Fruit fly (Drosophila melanogaster): ENCODE measurements around the gene CG11670.

CG11670 gene

DNA sequence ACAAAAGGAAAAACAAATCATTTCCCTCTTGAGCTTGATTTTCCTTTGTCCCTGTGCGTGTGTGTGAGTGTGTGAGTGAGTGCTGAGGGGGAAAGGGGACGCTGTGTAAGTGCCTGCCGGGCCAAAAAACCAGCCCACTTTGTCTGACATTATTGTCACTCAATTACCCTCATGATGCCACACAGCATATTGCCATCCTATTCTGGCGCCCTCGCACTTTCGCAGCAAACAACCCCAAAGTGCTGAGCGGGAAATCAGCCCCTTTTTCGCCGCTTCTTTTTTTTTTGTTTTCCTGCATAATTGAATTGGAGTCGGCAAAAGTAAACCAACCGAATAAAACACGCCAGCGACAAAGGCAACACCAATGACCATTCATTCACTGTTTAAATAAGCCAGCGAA lies 33.9 kb downstream of the CG11670 start:
- TF ChIP-seq CG7045 (GFP tag; optimal IDR thresholded peaks at IDR 0.05) (no peak), CG11617 (GFP tag; optimal IDR thresholded peaks at IDR 0.05) (no peak), CG14711 (tag; optimal IDR thresholded peaks at IDR 0.05) (no peak), CG5204 (GFP tag; optimal IDR thresholded peaks at IDR 0.05) (no peak), bab1 (GFP tag; optimal IDR thresholded peaks at IDR 0.05) (no peak), CG12768 (GFP tag; optimal IDR thresholded peaks at IDR 0.05) (no peak), kay (GFP tag; ENCODE audit: borderline replicate concordance) (no peak), tj (GFP tag; optimal IDR thresholded peaks at IDR 0.05) (no peak), Hr96 (GFP tag; optimal IDR thresholded peaks at IDR 0.05) (no peak), pad (GFP tag; optimal IDR thresholded peaks at IDR 0.05) (no peak), Clk (GFP tag; optimal IDR thresholded peaks at IDR 0.05) (no peak), Crg-1 (GFP tag; optimal IDR thresholded peaks at IDR 0.05) (no peak), cnc (optimal IDR thresholded peaks at IDR 0.05) (no peak), CG33017 (tag; optimal IDR thresholded peaks at IDR 0.05) (no peak), CG7101 (tag; optimal IDR thresholded peaks at IDR 0.05) (no peak)

DNA sequence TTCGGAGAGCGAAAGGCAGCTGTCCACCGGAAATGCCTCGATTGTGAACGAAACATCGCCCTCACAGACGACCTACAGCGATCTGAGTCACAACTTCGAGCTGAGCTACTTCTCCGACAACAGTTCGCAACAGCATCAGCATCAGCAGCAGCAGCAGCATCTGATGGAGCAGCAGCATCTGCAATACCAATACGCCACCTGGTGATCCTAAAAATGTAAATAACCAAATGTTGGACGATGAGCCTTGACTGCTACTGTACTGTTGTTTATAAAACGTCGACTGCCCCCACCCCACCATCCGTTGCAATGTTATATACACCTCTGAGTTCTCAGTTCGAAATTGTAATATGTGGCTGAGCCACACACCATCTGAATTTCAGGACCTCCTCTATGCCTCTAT lies 35.4 kb downstream of the CG11670 start:
- no peak for TF ChIP-seq pad (GFP tag; optimal IDR thresholded peaks at IDR 0.05)
- TF ChIP-seq ovo (GFP tag; optimal IDR thresholded peaks at IDR 0.05): no peak
- no peak for TF ChIP-seq Hr96 (GFP tag; optimal IDR thresholded peaks at IDR 0.05)
- TF ChIP-seq CG5204 (GFP tag; optimal IDR thresholded peaks at IDR 0.05): no peak
- TF ChIP-seq bab1 (GFP tag; optimal IDR thresholded peaks at IDR 0.05): no peak
- no peak for TF ChIP-seq CG7101 (tag; optimal IDR thresholded peaks at IDR 0.05)
- TF ChIP-seq CG12768 (GFP tag; optimal IDR thresholded peaks at IDR 0.05): no peak
- TF ChIP-seq CG33017 (tag; optimal IDR thresholded peaks at IDR 0.05): no peak

DNA sequence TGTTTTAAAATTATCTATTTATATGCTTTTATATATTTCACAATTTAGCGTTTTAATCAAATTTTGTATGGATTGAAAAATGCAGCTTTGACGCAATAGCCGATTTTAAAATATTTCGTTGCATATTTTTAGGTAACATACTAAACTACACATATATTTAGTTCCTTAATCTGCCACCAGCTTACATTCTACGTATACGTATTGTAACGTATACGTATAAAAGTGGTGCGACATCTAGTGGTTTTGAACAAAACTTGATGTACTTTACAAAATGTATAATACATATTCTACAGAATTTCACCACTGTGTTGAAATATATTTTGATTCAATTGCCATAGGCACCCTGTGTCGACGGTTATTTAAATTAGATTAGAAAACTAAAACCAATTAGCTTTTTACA lies 36.4 kb downstream of the CG11670 start:
- TF ChIP-seq bab1 (GFP tag; optimal IDR thresholded peaks at IDR 0.05) (peak; percentile 77), CG1620 (GFP tag; optimal IDR thresholded peaks at IDR 0.05) (peak; percentile 49), pad (GFP tag; optimal IDR thresholded peaks at IDR 0.05) (peak; percentile 13), cnc (optimal IDR thresholded peaks at IDR 0.05) (no peak)

DNA sequence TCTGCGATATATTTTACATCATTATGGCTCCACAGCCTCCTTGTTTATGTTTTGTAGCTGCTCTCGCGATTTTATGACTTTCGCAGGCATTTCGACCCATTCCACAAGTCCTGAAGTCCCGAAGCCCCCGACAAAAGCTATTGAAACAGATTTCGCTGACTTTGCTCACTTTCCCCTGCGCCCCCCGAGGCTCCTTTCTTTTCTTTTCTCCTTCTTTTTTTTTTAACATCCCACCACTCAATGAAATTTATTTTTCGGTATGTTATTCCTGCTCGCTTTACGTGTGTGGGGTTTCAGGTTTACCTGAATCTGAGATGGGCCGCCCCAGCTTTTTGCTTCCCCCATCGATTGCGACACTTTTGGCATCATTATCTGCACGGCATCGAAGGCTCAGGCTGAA lies 40.5 kb downstream of the CG11670 start:
- TF ChIP-seq Mnt (GFP tag; optimal IDR thresholded peaks at IDR 0.05): no peak
- TF ChIP-seq CG33017 (tag; optimal IDR thresholded peaks at IDR 0.05): no peak
- TF ChIP-seq kay (GFP tag; ENCODE audit: borderline replicate concordance): no peak
- no peak for TF ChIP-seq CG14711 (tag; optimal IDR thresholded peaks at IDR 0.05)
- TF ChIP-seq pad (GFP tag; optimal IDR thresholded peaks at IDR 0.05): no peak
- no peak for TF ChIP-seq CG7101 (tag; optimal IDR thresholded peaks at IDR 0.05)
- TF ChIP-seq cic (GFP tag; optimal IDR thresholded peaks at IDR 0.05): no peak
- no peak for TF ChIP-seq toe (GFP tag; optimal IDR thresholded peaks at IDR 0.05)
- no peak for TF ChIP-seq CG5204 (GFP tag; optimal IDR thresholded peaks at IDR 0.05)
- no peak for TF ChIP-seq bab1 (GFP tag; optimal IDR thresholded peaks at IDR 0.05)
- no peak for TF ChIP-seq CG12768 (GFP tag; optimal IDR thresholded peaks at IDR 0.05)
- no peak for TF ChIP-seq tj (GFP tag; optimal IDR thresholded peaks at IDR 0.05)
- no peak for TF ChIP-seq CG1620 (GFP tag; optimal IDR thresholded peaks at IDR 0.05)
- TF ChIP-seq ovo (GFP tag; optimal IDR thresholded peaks at IDR 0.05): no peak
- no peak for TF ChIP-seq Hr96 (GFP tag; optimal IDR thresholded peaks at IDR 0.05)
- no peak for TF ChIP-seq CG7045 (GFP tag; optimal IDR thresholded peaks at IDR 0.05)

DNA sequence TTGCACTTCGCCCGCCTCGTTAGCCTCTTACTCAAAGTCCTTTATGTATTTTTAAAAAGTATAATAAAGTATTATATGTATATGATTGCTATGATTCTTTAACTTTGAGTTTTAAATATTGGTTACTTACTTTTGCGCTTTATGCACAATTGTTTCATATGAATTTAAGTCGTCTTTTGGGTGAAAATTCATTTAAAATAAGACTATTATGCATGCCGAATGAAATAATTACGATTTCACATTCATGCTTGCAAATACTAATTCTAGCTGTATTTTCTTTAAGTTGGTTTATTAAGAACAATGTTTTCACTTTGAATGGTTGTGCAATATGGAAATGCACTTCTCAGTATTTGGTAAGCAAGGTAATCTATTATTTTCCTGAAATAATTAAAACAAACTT lies 44.1 kb downstream of the CG11670 start, which contains the start of gene CG43063:
TSS of gene CG43063 (plus strand) at position 301 of the 400 bp plus-strand sequence.
- TF ChIP-seq cnc (optimal IDR thresholded peaks at IDR 0.05) (no peak), Hr96 (GFP tag; optimal IDR thresholded peaks at IDR 0.05) (no peak), CG14711 (tag; optimal IDR thresholded peaks at IDR 0.05) (no peak), CG7101 (tag; optimal IDR thresholded peaks at IDR 0.05) (no peak), CG12768 (GFP tag; optimal IDR thresholded peaks at IDR 0.05) (no peak), CG7045 (GFP tag; optimal IDR thresholded peaks at IDR 0.05) (no peak), CG5204 (GFP tag; optimal IDR thresholded peaks at IDR 0.05) (no peak), bab1 (GFP tag; optimal IDR thresholded peaks at IDR 0.05) (no peak), kay (GFP tag; ENCODE audit: borderline replicate concordance) (no peak), ovo (GFP tag; optimal IDR thresholded peaks at IDR 0.05) (no peak), CG1620 (GFP tag; optimal IDR thresholded peaks at IDR 0.05) (no peak), Crg-1 (GFP tag; optimal IDR thresholded peaks at IDR 0.05) (no peak)

DNA sequence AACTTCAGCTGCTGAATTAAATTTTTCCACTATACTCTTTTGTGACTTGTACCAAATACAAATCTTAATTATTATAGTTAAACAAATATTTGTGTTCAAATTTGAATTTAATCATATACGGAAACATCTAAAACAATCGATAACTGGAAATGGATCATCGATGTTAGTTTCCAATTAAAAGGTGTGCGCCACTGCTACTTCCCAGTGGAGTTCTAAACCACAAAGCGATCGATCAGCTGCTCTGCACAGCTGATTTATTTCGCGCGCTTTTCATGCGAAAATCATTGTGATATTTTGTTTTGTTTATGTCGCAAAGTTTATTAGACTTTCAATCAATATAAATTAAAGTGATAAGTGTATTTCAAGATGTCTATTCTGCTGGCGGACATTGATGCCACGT lies 46.5 kb downstream of the CG11670 start, which contains the start of gene timeout:
TSS of gene timeout (plus strand) at position 257 of the 400 bp plus-strand sequence.
- TF ChIP-seq Crg-1 (GFP tag; optimal IDR thresholded peaks at IDR 0.05) (no peak), bab1 (GFP tag; optimal IDR thresholded peaks at IDR 0.05) (peak; percentile 87), CG7101 (tag; optimal IDR thresholded peaks at IDR 0.05) (no peak)

DNA sequence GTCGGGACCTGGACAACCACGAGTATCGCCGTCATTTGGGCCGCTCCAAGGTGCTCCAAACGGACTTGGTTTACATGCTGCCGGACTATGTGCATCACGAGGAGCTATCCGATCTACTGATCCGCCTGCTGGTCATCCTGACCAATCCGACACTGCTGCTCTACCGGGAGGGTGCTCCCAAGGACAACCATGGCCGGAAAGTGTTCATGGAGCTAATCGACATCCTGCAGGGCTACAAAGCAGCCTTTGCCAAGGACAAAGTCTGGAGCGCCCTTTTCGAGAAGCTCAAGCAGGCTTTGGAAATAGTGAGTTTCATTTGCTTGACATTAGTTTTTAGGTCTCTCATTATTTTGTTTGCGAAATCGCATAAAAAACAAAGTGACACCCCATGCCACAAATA lies 47.1 kb downstream of the CG11670 start, which contains the start of gene CG34308:
TSS of gene CG34308 (plus strand) at position 301 of the 400 bp plus-strand sequence.
- no peak for TF ChIP-seq toe (GFP tag; optimal IDR thresholded peaks at IDR 0.05)
- TF ChIP-seq CG33017 (tag; optimal IDR thresholded peaks at IDR 0.05): no peak
- no peak for TF ChIP-seq CG7101 (tag; optimal IDR thresholded peaks at IDR 0.05)
- TF ChIP-seq Clk (GFP tag; optimal IDR thresholded peaks at IDR 0.05): no peak
- no peak for TF ChIP-seq cnc (optimal IDR thresholded peaks at IDR 0.05)
- TF ChIP-seq CG1620 (GFP tag; optimal IDR thresholded peaks at IDR 0.05): no peak
- TF ChIP-seq CG12768 (GFP tag; optimal IDR thresholded peaks at IDR 0.05): no peak
- TF ChIP-seq pad (GFP tag; optimal IDR thresholded peaks at IDR 0.05): no peak
- no peak for TF ChIP-seq Mnt (GFP tag; optimal IDR thresholded peaks at IDR 0.05)
- no peak for TF ChIP-seq CG14711 (tag; optimal IDR thresholded peaks at IDR 0.05)
- no peak for TF ChIP-seq cic (GFP tag; optimal IDR thresholded peaks at IDR 0.05)
- TF ChIP-seq tj (GFP tag; optimal IDR thresholded peaks at IDR 0.05): no peak
- TF ChIP-seq Hr96 (GFP tag; optimal IDR thresholded peaks at IDR 0.05): no peak
- TF ChIP-seq Crg-1 (GFP tag; optimal IDR thresholded peaks at IDR 0.05): no peak
- TF ChIP-seq CG7045 (GFP tag; optimal IDR thresholded peaks at IDR 0.05): no peak
- no peak for TF ChIP-seq ovo (GFP tag; optimal IDR thresholded peaks at IDR 0.05)
- no peak for TF ChIP-seq bab1 (GFP tag; optimal IDR thresholded peaks at IDR 0.05)
- TF ChIP-seq CG11617 (GFP tag; optimal IDR thresholded peaks at IDR 0.05): no peak

Measured in whole organism, adult.